Fruit fly (Drosophila melanogaster) S2 (cell line): ENCODE data around the gene CG3078.

Source experiments
- CG8478 ChIP-seq: fragments of >200 bp; optimal IDR thresholded peaks from 2 replicates; lab custom pipeline; 2018
- CTCF ChIP-seq, 2 experiments: fragments of >200 bp; optimal IDR thresholded peaks; 2 replicates each; lab custom pipeline; 2018

dm6 chrX:2300293-2301068 lies 40.8 kb upstream of the CG3078 start:
- TF ChIP-seq CTCF (optimal IDR thresholded peaks at IDR 0.05; lab: Kevin White, UChicago), result no peak
- TF ChIP-seq CG8478 (lab: Kevin White, UChicago), result no peak
